Fruit fly (Drosophila melanogaster) whole organism: ENCODE measurements around the gene Rcd7.

Experiments used
- CG8478 ChIP-seq: fragments of >200 bp; optimal IDR thresholded peaks from 2 replicates; lab custom pipeline; 2018; ENCODE audit warnings: inconsistent platforms
- Dll ChIP-seq: fragments of >200 bp; optimal IDR thresholded peaks from 2 replicates; lab custom pipeline; 2017
- pan ChIP-seq: fragments of >200 bp; optimal IDR thresholded peaks from 2 replicates; lab custom pipeline; 2017
- psq ChIP-seq: fragments of >200 bp; optimal IDR thresholded peaks from 2 replicates; lab custom pipeline; 2017
- usp ChIP-seq: fragments of >200 bp; optimal IDR thresholded peaks from 2 replicates; lab custom pipeline; 2017; ENCODE audit warnings: missing biosample characterization, missing genetic modification characterization, mixed read lengths

- no peak for TF ChIP-seq psq (lab: Kevin White, UChicago)
- no peak for TF ChIP-seq usp (GFP tag; lab: Kevin White, UChicago)
- TF ChIP-seq Dll (lab: Kevin White, UChicago) = no peak
- TF ChIP-seq pan (lab: Kevin White, UChicago) = no peak
- TF ChIP-seq CG8478 = no peak
These were observed 20.2 kb downstream of the Rcd7 start for dm6 chr3L:19564905-19565700.
